Worm (Caenorhabditis elegans) whole organism, early embryonic: ENCODE measurements around the gene sdz-18.

ENCODE experiments used
- B0310.2 ChIP-seq: sonication (generic microtip); optimal IDR thresholded peaks from 2 replicates; lab custom pipeline; 2016; ENCODE audit warnings: mild to moderate bottlenecking, missing genetic modification characterization, missing compliant biosample characterization
- F13C5.2 ChIP-seq: sonication (generic microtip); optimal IDR thresholded peaks from 2 replicates; lab custom pipeline; 2017; ENCODE audit warnings: mild to moderate bottlenecking, missing genetic modification characterization, inconsistent platforms, missing compliant biosample characterization
- aly-1 ChIP-seq: sonication (generic microtip); optimal IDR thresholded peaks from 2 replicates; lab custom pipeline; 2016; ENCODE audit warnings: missing genetic modification characterization, missing compliant biosample characterization
- ama-1 ChIP-seq: fragments of 150-350 bp; optimal IDR thresholded peaks from 2 replicates; lab custom pipeline; 2014
- ceh-13 ChIP-seq: fragments of 200-800 bp; sonication (Bioruptor generic); optimal IDR thresholded peaks from 2 replicates; lab custom pipeline; 2018; ENCODE audit warnings: mild to moderate bottlenecking, missing genetic modification characterization, missing compliant biosample characterization
- ceh-36 ChIP-seq: sonication (generic microtip); optimal IDR thresholded peaks from 2 replicates; lab custom pipeline; 2016; ENCODE audit warnings: missing genetic modification characterization, inconsistent platforms, missing compliant biosample characterization
- ets-7 ChIP-seq: sonication (generic microtip); optimal IDR thresholded peaks from 2 replicates; lab custom pipeline; 2016; ENCODE audit warnings: missing genotype, missing genetic modification characterization, missing compliant biosample characterization
- flt-1 ChIP-seq: fragments of 200-800 bp; sonication (Bioruptor generic); IDR thresholded peaks from 2 replicates; pipeline ENCODE4 v1.3.6; 2022; ENCODE audit warnings: missing genetic modification characterization, missing compliant biosample characterization
- hmbx-1 ChIP-seq: sonication (generic microtip); optimal IDR thresholded peaks from 2 replicates; lab custom pipeline; 2016; ENCODE audit warnings: mild to moderate bottlenecking, missing genetic modification characterization, missing compliant biosample characterization
- hmg-4 ChIP-seq: fragments of 200-800 bp; sonication (Bioruptor generic); optimal IDR thresholded peaks from 2 replicates; lab custom pipeline; 2018; ENCODE audit warnings: mild to moderate bottlenecking, missing genetic modification characterization, missing compliant biosample characterization
- hnd-1 ChIP-seq: sonication (generic microtip); optimal IDR thresholded peaks from 2 replicates; lab custom pipeline; 2016; ENCODE audit warnings: missing genetic modification characterization, missing compliant biosample characterization
- pes-1 ChIP-seq: fragments of 200-800 bp; sonication (Bioruptor generic); IDR thresholded peaks from 2 replicates; pipeline ENCODE4 v1.3.6; 2022; ENCODE audit warnings: missing genetic modification reagents, missing genetic modification characterization, missing compliant biosample characterization
- scrt-1 ChIP-seq: fragments of 200-800 bp; sonication (Bioruptor generic); IDR thresholded peaks from 2 replicates; pipeline ENCODE4 v1.3.6; 2022; ENCODE audit warnings: missing genetic modification characterization, missing compliant biosample characterization
- sea-1 ChIP-seq: fragments of 200-800 bp; sonication (Bioruptor generic); conservative IDR thresholded peaks from 2 replicates; pipeline ENCODE4 v1.3.6; 2022; ENCODE audit warnings: missing genetic modification characterization, missing compliant biosample characterization
- tbx-11 ChIP-seq: fragments of 200-800 bp; sonication (Bioruptor generic); IDR thresholded peaks from 2 replicates; pipeline ENCODE4 v1.3.6; 2022; ENCODE audit warnings: missing genetic modification characterization, missing compliant biosample characterization
- tbx-37 ChIP-seq: fragments of 200-800 bp; sonication (Bioruptor generic); conservative IDR thresholded peaks from 2 replicates; pipeline ENCODE4 v1.3.6; 2022; ENCODE audit warnings: missing genetic modification reagents, missing genetic modification characterization, missing compliant biosample characterization
- tra-4 ChIP-seq: sonication (generic microtip); optimal IDR thresholded peaks from 2 replicates; lab custom pipeline; 2017; ENCODE audit warnings: missing genetic modification characterization, missing compliant biosample characterization

Gene sdz-18

DNA sequence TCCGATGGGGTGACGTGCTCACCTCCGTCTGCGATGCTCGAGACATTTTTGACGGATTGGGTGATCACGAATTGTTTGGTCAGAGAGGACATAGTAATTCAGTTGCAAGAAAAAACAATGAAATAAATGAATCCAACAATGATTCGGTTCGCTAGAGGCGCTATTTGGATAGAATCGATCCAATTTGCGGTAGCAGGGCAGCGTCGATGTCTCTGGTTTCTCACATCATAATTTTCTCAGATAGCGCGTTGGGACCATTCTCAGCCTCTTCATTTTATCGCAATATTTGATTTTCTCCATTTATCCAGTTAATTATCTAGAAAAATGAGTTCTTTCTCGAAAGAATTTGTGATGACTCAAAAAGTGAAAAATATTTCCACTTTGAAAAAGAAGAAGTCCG lies at the start of gene sdz-18:
Gene sdz-18, minus strand, starts transcription at position 101 of the 400 bp plus-strand sequence.
- TF ChIP-seq tbx-11 (GFP tag; lab: Robert Waterston, UW) (no peak), B0310.2 (no peak), ama-1 (no peak), scrt-1 (GFP tag; lab: Robert Waterston, UW) (no peak), ceh-13 (GFP tag; lab: Kevin White, UChicago) (no peak), hmg-4 (GFP tag; lab: Kevin White, UChicago) (no peak), flt-1 (GFP tag; lab: Robert Waterston, UW) (no peak), aly-1 (tag; lab: Kevin White, UChicago) (no peak), tbx-37 (no peak), sea-1 (GFP tag; lab: Robert Waterston, UW) (no peak), ceh-36 (no peak), hnd-1 (tag; lab: Kevin White, UChicago) (no peak), F13C5.2 (no peak), tra-4 (tag; lab: Kevin White, UChicago) (no peak), hmbx-1 (no peak)

DNA sequence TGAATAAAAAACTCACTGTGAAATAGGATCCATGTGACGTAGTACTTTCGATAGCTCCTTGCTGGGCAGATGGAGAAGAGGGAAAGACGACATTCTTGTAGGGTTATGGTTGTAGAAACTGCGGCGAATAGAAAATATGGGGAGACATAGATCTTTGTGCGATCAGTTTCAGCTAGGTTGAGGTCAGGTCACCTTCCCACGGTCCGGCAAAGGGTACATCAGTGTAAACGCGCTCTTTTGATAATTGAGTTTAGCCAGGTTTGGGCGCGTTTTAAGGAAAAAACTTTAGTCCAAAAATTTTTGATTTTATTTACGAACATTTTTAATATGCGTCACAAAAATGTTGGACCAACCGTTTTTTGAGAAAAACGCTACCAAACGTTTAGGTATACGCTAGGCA lies 49.8 kb upstream of the sdz-18 start, which contains the start of gene F36H5.17:
Gene F36H5.17, minus strand, starts transcription at position 101 of the 400 bp plus-strand sequence.
- TF ChIP-seq hmbx-1: no peak
- no peak for TF ChIP-seq hnd-1 (tag; lab: Kevin White, UChicago)
- no peak for TF ChIP-seq sea-1 (GFP tag; lab: Robert Waterston, UW)
- no peak for TF ChIP-seq ets-7 (tag; lab: Kevin White, UChicago)
- no peak for TF ChIP-seq F13C5.2
- no peak for TF ChIP-seq pes-1 (GFP tag; lab: Robert Waterston, UW)
- no peak for TF ChIP-seq hmg-4 (GFP tag; lab: Kevin White, UChicago)
- no peak for TF ChIP-seq tra-4 (tag; lab: Kevin White, UChicago)
- TF ChIP-seq B0310.2: no peak
- no peak for TF ChIP-seq tbx-37
- no peak for TF ChIP-seq tbx-11 (GFP tag; lab: Robert Waterston, UW)
- no peak for TF ChIP-seq flt-1 (GFP tag; lab: Robert Waterston, UW)
- no peak for TF ChIP-seq scrt-1 (GFP tag; lab: Robert Waterston, UW)
- TF ChIP-seq ceh-36: no peak
- TF ChIP-seq aly-1 (tag; lab: Kevin White, UChicago): no peak
- TF ChIP-seq ceh-13 (GFP tag; lab: Kevin White, UChicago): no peak
- no peak for TF ChIP-seq ama-1

DNA sequence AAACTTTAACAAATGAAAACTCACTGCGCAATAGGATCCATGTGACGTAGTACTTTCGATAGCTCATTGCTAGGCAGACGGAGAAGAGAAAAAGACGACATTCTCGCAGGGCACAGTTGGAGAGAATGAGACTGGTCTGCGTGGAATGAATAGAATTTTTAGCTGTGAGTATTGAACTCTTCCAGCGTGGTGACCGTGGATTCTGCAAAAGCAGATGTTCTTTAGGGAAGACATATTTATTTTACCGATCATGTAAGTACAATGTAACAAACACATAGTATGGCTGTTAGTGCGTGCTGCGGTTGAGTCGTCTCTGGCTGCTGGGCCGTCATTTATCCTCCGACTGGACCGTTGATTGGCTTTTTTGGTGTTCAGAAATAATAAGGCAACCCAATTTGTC lies 46.7 kb upstream of the sdz-18 start, which contains the start of gene F36H5.9:
Gene F36H5.9, minus strand, starts transcription at position 101 of the 400 bp plus-strand sequence.
- no peak for TF ChIP-seq tbx-11 (GFP tag; lab: Robert Waterston, UW)
- TF ChIP-seq ceh-13 (GFP tag; lab: Kevin White, UChicago): no peak
- TF ChIP-seq hnd-1 (tag; lab: Kevin White, UChicago): no peak
- TF ChIP-seq ets-7 (tag; lab: Kevin White, UChicago): no peak
- TF ChIP-seq F13C5.2: no peak
- TF ChIP-seq tbx-37: no peak
- no peak for TF ChIP-seq aly-1 (tag; lab: Kevin White, UChicago)
- no peak for TF ChIP-seq hmg-4 (GFP tag; lab: Kevin White, UChicago)
- TF ChIP-seq hmbx-1: no peak
- no peak for TF ChIP-seq ama-1

DNA sequence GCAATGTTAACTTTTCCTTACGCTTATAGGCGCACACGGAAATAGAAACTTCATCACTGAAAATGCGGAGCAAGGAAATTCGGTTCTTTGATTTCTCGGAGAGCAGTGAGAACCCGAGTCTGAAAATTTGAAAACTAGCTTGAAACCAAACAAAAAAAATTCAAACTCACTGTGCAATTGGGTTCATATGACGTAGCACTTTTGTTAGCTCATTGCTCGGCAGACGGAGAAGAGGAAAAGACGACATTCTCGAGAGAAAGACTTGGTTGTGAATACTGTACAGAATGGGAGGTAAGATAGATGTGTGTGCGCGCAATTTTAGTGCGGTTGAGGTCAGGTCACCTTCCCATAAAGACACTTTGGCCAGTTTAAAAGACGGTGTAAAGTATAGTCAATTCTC lies 44.1 kb upstream of the sdz-18 start, which contains the start of the genes F36H5.13 and F36H5.8:
Gene F36H5.13, minus strand, starts transcription at position 101 of the 400 bp plus-strand sequence.
Gene F36H5.8, minus strand, starts transcription at position 274 of the 400 bp plus-strand sequence.
- no peak for TF ChIP-seq aly-1 (tag; lab: Kevin White, UChicago)
- no peak for TF ChIP-seq tra-4 (tag; lab: Kevin White, UChicago)
- no peak for TF ChIP-seq tbx-37
- TF ChIP-seq sea-1 (GFP tag; lab: Robert Waterston, UW): no peak
- TF ChIP-seq tbx-11 (GFP tag; lab: Robert Waterston, UW): no peak
- no peak for TF ChIP-seq ets-7 (tag; lab: Kevin White, UChicago)
- no peak for TF ChIP-seq F13C5.2
- TF ChIP-seq pes-1 (GFP tag; lab: Robert Waterston, UW): no peak
- no peak for TF ChIP-seq ama-1
- TF ChIP-seq ceh-13 (GFP tag; lab: Kevin White, UChicago): no peak
- TF ChIP-seq hnd-1 (tag; lab: Kevin White, UChicago): no peak
- no peak for TF ChIP-seq flt-1 (GFP tag; lab: Robert Waterston, UW)
- TF ChIP-seq hmg-4 (GFP tag; lab: Kevin White, UChicago): no peak
- no peak for TF ChIP-seq ceh-36
- no peak for TF ChIP-seq hmbx-1
- TF ChIP-seq B0310.2: no peak
- no peak for TF ChIP-seq scrt-1 (GFP tag; lab: Robert Waterston, UW)

DNA sequence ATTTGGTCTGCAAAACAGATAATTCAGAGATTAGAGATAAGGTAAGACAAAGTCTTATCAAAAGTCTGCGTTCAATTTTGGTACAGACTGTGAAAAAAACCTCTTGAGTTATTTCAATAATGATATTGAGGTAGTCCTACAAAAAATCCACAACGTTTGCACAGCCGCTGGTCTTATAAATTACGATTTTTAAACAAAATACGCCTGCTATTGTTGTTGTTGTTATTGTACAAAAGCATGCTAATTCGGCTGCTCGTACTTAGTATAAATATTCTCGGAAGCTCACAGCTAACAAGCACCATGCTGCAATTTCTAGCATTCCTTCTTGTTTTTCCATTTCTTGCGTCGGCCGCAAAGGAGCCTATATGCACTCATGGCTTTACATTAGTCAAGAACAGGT lies 37.9 kb upstream of the sdz-18 start, which contains the start of gene clec-19:
Gene clec-19, plus strand, starts transcription at position 301 of the 400 bp plus-strand sequence.
- TF ChIP-seq aly-1 (tag; lab: Kevin White, UChicago): no peak
- no peak for TF ChIP-seq tra-4 (tag; lab: Kevin White, UChicago)
- no peak for TF ChIP-seq scrt-1 (GFP tag; lab: Robert Waterston, UW)
- no peak for TF ChIP-seq ama-1
- TF ChIP-seq flt-1 (GFP tag; lab: Robert Waterston, UW): no peak
- TF ChIP-seq B0310.2: no peak
- no peak for TF ChIP-seq tbx-11 (GFP tag; lab: Robert Waterston, UW)
- TF ChIP-seq sea-1 (GFP tag; lab: Robert Waterston, UW): no peak
- TF ChIP-seq tbx-37: no peak

DNA sequence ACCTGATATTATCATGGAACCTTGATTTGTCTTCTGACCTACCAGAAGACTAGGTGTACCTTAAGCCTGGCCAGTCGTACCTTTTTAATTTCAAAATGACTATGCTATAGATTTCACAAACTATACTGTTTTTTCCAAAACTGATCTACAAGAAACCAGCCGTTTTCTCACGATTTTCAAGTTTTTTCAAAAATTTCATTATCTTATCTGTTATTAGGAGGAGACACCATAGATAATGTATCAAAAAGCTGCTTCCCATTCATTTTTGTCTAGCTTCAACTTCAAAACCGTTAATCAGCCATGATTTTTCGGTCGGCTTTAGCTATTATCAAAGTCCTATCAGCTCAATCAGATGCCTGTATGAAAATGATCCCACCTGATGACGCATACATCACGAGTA lies 36.2 kb upstream of the sdz-18 start, which contains the start of gene F36H5.12:
Gene F36H5.12, plus strand, starts transcription at position 301 of the 400 bp plus-strand sequence.
- no peak for TF ChIP-seq hnd-1 (tag; lab: Kevin White, UChicago)
- TF ChIP-seq ama-1: no peak
- TF ChIP-seq tbx-11 (GFP tag; lab: Robert Waterston, UW): no peak
- no peak for TF ChIP-seq ceh-13 (GFP tag; lab: Kevin White, UChicago)
- TF ChIP-seq hmbx-1: no peak
- no peak for TF ChIP-seq sea-1 (GFP tag; lab: Robert Waterston, UW)
- no peak for TF ChIP-seq tbx-37
- no peak for TF ChIP-seq flt-1 (GFP tag; lab: Robert Waterston, UW)
- no peak for TF ChIP-seq aly-1 (tag; lab: Kevin White, UChicago)
- no peak for TF ChIP-seq ceh-36
- TF ChIP-seq pes-1 (GFP tag; lab: Robert Waterston, UW): no peak
- TF ChIP-seq F13C5.2: no peak
- TF ChIP-seq hmg-4 (GFP tag; lab: Kevin White, UChicago): no peak
- no peak for TF ChIP-seq tra-4 (tag; lab: Kevin White, UChicago)
- TF ChIP-seq B0310.2: no peak
- no peak for TF ChIP-seq scrt-1 (GFP tag; lab: Robert Waterston, UW)
- TF ChIP-seq ets-7 (tag; lab: Kevin White, UChicago): no peak

DNA sequence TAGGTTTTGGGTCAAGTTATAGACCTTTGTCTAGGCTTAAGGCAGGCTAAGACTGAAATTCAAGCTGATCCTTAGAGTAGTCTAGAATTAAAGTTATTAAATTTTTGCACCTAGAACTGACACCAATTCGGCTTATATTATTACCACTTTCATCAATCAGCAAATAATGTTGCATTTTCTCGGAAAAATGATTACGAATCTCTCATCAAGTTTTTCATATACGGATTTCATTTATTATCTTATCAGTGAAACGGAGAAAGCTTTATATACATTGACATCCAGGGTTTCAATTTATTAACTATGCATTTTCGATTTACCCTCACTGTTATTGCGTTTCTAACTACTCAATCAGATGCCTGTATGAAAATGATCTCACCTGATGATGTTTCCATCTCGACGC lies 35.0 kb upstream of the sdz-18 start, which contains the start of gene K07G6.1:
Gene K07G6.1, plus strand, starts transcription at position 301 of the 400 bp plus-strand sequence.
- TF ChIP-seq ets-7 (tag; lab: Kevin White, UChicago) (no peak), ceh-13 (GFP tag; lab: Kevin White, UChicago) (no peak), tbx-11 (GFP tag; lab: Robert Waterston, UW) (no peak), tra-4 (tag; lab: Kevin White, UChicago) (no peak), sea-1 (GFP tag; lab: Robert Waterston, UW) (no peak), ceh-36 (no peak), scrt-1 (GFP tag; lab: Robert Waterston, UW) (no peak), pes-1 (GFP tag; lab: Robert Waterston, UW) (no peak), hmbx-1 (no peak), hnd-1 (tag; lab: Kevin White, UChicago) (no peak), tbx-37 (no peak), flt-1 (GFP tag; lab: Robert Waterston, UW) (no peak), hmg-4 (GFP tag; lab: Kevin White, UChicago) (no peak), B0310.2 (no peak), aly-1 (tag; lab: Kevin White, UChicago) (no peak), ama-1 (no peak), F13C5.2 (no peak)
